Fruit fly (Drosophila melanogaster) whole organism, prepupa: ENCODE data around the gene MED14.
A peak's percentile ranks its signal among the peaks of the same experiment; 100 is the strongest.

Experiments
- Blimp-1 ChIP-seq: fragments of 200-800 bp; sonication (Bioruptor generic); optimal IDR thresholded peaks from 3 replicates; lab custom pipeline; 2017; ENCODE audit warnings: missing biosample characterization, missing genetic modification characterization, mild to moderate bottlenecking, moderate library complexity, missing genetic modification reagents
- CG10669 ChIP-seq: fragments of 200-800 bp; sonication (Bioruptor generic); optimal IDR thresholded peaks from 3 replicates; lab custom pipeline; 2018; ENCODE audit warnings: missing biosample characterization, mild to moderate bottlenecking, missing genetic modification characterization, moderate library complexity
- CG11762 ChIP-seq: fragments of 200-800 bp; sonication (Bioruptor generic); optimal IDR thresholded peaks from 3 replicates; lab custom pipeline; 2016; ENCODE audit warnings: missing biosample characterization, missing genetic modification characterization; ENCODE audit not compliant: insufficient read depth
- CG11902 ChIP-seq: fragments of 200-800 bp; sonication (Bioruptor generic); optimal IDR thresholded peaks from 3 replicates; lab custom pipeline; 2016; ENCODE audit warnings: missing biosample characterization, missing genetic modification characterization
- CG15336 ChIP-seq: fragments of 200-800 bp; sonication (Bioruptor generic); IDR thresholded peaks from 2 replicates; pipeline ENCODE4 v1.3.6; 2022; ENCODE audit warnings: missing biosample characterization, missing genetic modification characterization
- CG16779 ChIP-seq: fragments of 200-800 bp; sonication (Bioruptor generic); optimal IDR thresholded peaks from 3 replicates; lab custom pipeline; 2017; ENCODE audit warnings: missing biosample characterization, mild to moderate bottlenecking, missing genetic modification characterization
- CG3032 ChIP-seq: fragments of 200-800 bp; optimal IDR thresholded peaks from 2 replicates; lab custom pipeline; 2019; ENCODE audit warnings: missing biosample characterization, mild to moderate bottlenecking, missing genetic modification characterization, moderate library complexity
- CG31627 ChIP-seq: fragments of 200-800 bp; sonication (Bioruptor generic); optimal IDR thresholded peaks from 3 replicates; lab custom pipeline; 2016; ENCODE audit warnings: missing biosample characterization, missing genetic modification characterization
- CG32006 ChIP-seq: fragments of 200-800 bp; sonication (Bioruptor generic); optimal IDR thresholded peaks from 3 replicates; lab custom pipeline; 2017; ENCODE audit warnings: missing biosample characterization, mild to moderate bottlenecking, missing genetic modification characterization
- CG34406 ChIP-seq: fragments of 200-800 bp; sonication (Bioruptor generic); optimal IDR thresholded peaks from 3 replicates; lab custom pipeline; 2016; ENCODE audit warnings: missing biosample characterization, missing genetic modification characterization
- CG3919 ChIP-seq: fragments of 200-800 bp; sonication (Bioruptor generic); optimal IDR thresholded peaks from 3 replicates; lab custom pipeline; 2016; ENCODE audit warnings: missing biosample characterization, missing genetic modification characterization
- CG4318 ChIP-seq: fragments of 200-800 bp; sonication (Bioruptor generic); optimal IDR thresholded peaks from 3 replicates; lab custom pipeline; 2017; ENCODE audit warnings: missing biosample characterization, mild to moderate bottlenecking, missing genetic modification characterization
- CG6163 ChIP-seq: fragments of 200-800 bp; sonication (Bioruptor generic); IDR thresholded peaks from 3 replicates; pipeline ENCODE4 v1.3.6; 2022; ENCODE audit warnings: missing biosample characterization, missing genetic modification characterization
- CG6276 ChIP-seq: fragments of 200-800 bp; sonication (Bioruptor generic); optimal IDR thresholded peaks from 2 replicates; lab custom pipeline; 2017; ENCODE audit warnings: missing biosample characterization, mild to moderate bottlenecking, missing genetic modification characterization
- CG6792 ChIP-seq: fragments of 200-800 bp; sonication (Bioruptor generic); optimal IDR thresholded peaks from 3 replicates; lab custom pipeline; 2016; ENCODE audit warnings: missing biosample characterization, missing genetic modification characterization
- CG6808 ChIP-seq: fragments of 200-800 bp; sonication (Bioruptor generic); optimal IDR thresholded peaks from 3 replicates; lab custom pipeline; 2017; ENCODE audit warnings: missing biosample characterization, missing genetic modification characterization, mild to moderate bottlenecking, moderate library complexity, missing genetic modification reagents
- CG6854 ChIP-seq: fragments of 200-800 bp; sonication (Bioruptor generic); optimal IDR thresholded peaks from 2 replicates; lab custom pipeline; 2017; ENCODE audit warnings: missing biosample characterization, mild to moderate bottlenecking, missing genetic modification characterization
- CG7368 ChIP-seq: fragments of 200-800 bp; sonication (Bioruptor generic); optimal IDR thresholded peaks from 3 replicates; lab custom pipeline; 2016; ENCODE audit warnings: missing biosample characterization, missing genetic modification characterization
- CG8119 ChIP-seq: fragments of 200-800 bp; sonication (Bioruptor generic); IDR thresholded peaks from 3 replicates; pipeline ENCODE4 v1.3.6; 2022; ENCODE audit warnings: missing biosample characterization, missing genetic modification characterization
- CG8319 ChIP-seq: fragments of 200-800 bp; sonication (Bioruptor generic); optimal IDR thresholded peaks from 3 replicates; lab custom pipeline; 2016; ENCODE audit warnings: missing biosample characterization, missing genetic modification characterization
- CG8632 ChIP-seq: fragments of 200-800 bp; sonication (Bioruptor generic); optimal IDR thresholded peaks from 3 replicates; lab custom pipeline; 2016; ENCODE audit warnings: missing biosample characterization, missing genetic modification characterization
- CG9139 ChIP-seq: fragments of 200-800 bp; sonication (Bioruptor generic); optimal IDR thresholded peaks from 3 replicates; lab custom pipeline; 2017; ENCODE audit warnings: missing biosample characterization, mild to moderate bottlenecking, missing genetic modification characterization
- Eip78C ChIP-seq: fragments of 200-800 bp; sonication (Bioruptor generic); peaks from one replicate; lab custom pipeline; 2016; ENCODE audit warnings: missing biosample characterization, missing genetic modification characterization
- Eip93F ChIP-seq: fragments of 200-800 bp; sonication (Bioruptor generic); optimal IDR thresholded peaks from 2 replicates; lab custom pipeline; 2016; ENCODE audit warnings: missing biosample characterization, mild to moderate bottlenecking, missing genetic modification characterization
- Ets21C ChIP-seq: fragments of 200-800 bp; sonication (Bioruptor generic); optimal IDR thresholded peaks from 3 replicates; lab custom pipeline; 2016; ENCODE audit warnings: missing biosample characterization, missing genetic modification characterization
- Ets96B ChIP-seq: fragments of 200-800 bp; optimal IDR thresholded peaks from 2 replicates; lab custom pipeline; 2019; ENCODE audit warnings: missing biosample characterization, mild to moderate bottlenecking, missing genetic modification characterization, moderate library complexity
- Hr38 ChIP-seq: sonication (Bioruptor generic); optimal IDR thresholded peaks from 2 replicates; lab custom pipeline; 2016; ENCODE audit warnings: missing biosample characterization, missing genetic modification characterization
- Hr39 ChIP-seq: fragments of 200-800 bp; sonication (Bioruptor generic); optimal IDR thresholded peaks from 2 replicates; lab custom pipeline; 2016; ENCODE audit warnings: missing biosample characterization, missing genetic modification characterization
- Lpt ChIP-seq: fragments of 200-800 bp; sonication (Bioruptor generic); optimal IDR thresholded peaks from 3 replicates; lab custom pipeline; 2016; ENCODE audit warnings: missing biosample characterization, missing genetic modification characterization
- Met ChIP-seq: fragments of 200-800 bp; sonication (Bioruptor generic); optimal IDR thresholded peaks from 3 replicates; lab custom pipeline; 2016; ENCODE audit warnings: missing biosample characterization, missing genetic modification characterization
- OdsH ChIP-seq: fragments of 200-800 bp; sonication (Bioruptor generic); optimal IDR thresholded peaks from 3 replicates; lab custom pipeline; 2016; ENCODE audit warnings: missing biosample characterization, missing genetic modification characterization
- Sox102F ChIP-seq: fragments of 200-800 bp; sonication (Bioruptor generic); optimal IDR thresholded peaks from 2 replicates; lab custom pipeline; 2016; ENCODE audit warnings: missing biosample characterization, mild to moderate bottlenecking, missing genetic modification characterization
- Sox14 ChIP-seq: fragments of 200-800 bp; sonication (Bioruptor generic); optimal IDR thresholded peaks from 3 replicates; lab custom pipeline; 2016; ENCODE audit warnings: missing biosample characterization, missing genetic modification characterization
- cyc ChIP-seq: fragments of 200-800 bp; sonication (Bioruptor generic); optimal IDR thresholded peaks from 3 replicates; lab custom pipeline; 2016; ENCODE audit warnings: missing biosample characterization, missing genetic modification characterization
- dac ChIP-seq: fragments of 200-800 bp; sonication (Bioruptor generic); optimal IDR thresholded peaks from 2 replicates; lab custom pipeline; 2017; ENCODE audit warnings: missing biosample characterization, mild to moderate bottlenecking, missing genetic modification characterization
- dsx ChIP-seq: fragments of 200-800 bp; optimal IDR thresholded peaks from 3 replicates; lab custom pipeline; 2019; ENCODE audit warnings: missing biosample characterization, mild to moderate bottlenecking, missing genetic modification characterization, moderate library complexity; ENCODE audit not compliant: poor library complexity, severe bottlenecking
- eg ChIP-seq: fragments of 200-800 bp; sonication (Bioruptor generic); IDR thresholded peaks from 3 replicates; pipeline ENCODE4 v1.3.6; 2022; ENCODE audit warnings: missing biosample characterization, missing genetic modification characterization
- lz ChIP-seq: fragments of 200-800 bp; sonication (Bioruptor generic); optimal IDR thresholded peaks from 3 replicates; lab custom pipeline; 2016; ENCODE audit warnings: missing biosample characterization, missing genetic modification characterization
- pdm3 ChIP-seq: fragments of 200-800 bp; sonication (Bioruptor generic); optimal IDR thresholded peaks from 3 replicates; lab custom pipeline; 2016; ENCODE audit warnings: missing biosample characterization, missing genetic modification characterization
- ss ChIP-seq, 2 experiments: fragments of 200-800 bp; sonication (Bioruptor generic); optimal IDR thresholded peaks; 2 replicates in 1 of 2; 3 replicates in 1 of 2; lab custom pipeline; 2017 to 2018; ENCODE audit warnings: mild to moderate bottlenecking in 2 of 2, missing biosample characterization in 2 of 2, missing genetic modification characterization in 2 of 2, moderate library complexity in 1 of 2
- svp ChIP-seq: fragments of 200-800 bp; sonication (Bioruptor generic); peaks from one replicate; lab custom pipeline; 2016; ENCODE audit warnings: missing biosample characterization, missing genetic modification characterization
- topi ChIP-seq: fragments of 200-800 bp; sonication (Bioruptor generic); optimal IDR thresholded peaks from 3 replicates; lab custom pipeline; 2016; ENCODE audit warnings: missing biosample characterization, missing genetic modification characterization
- vri ChIP-seq: fragments of 200-800 bp; sonication (Bioruptor generic); optimal IDR thresholded peaks from 3 replicates; lab custom pipeline; 2016; ENCODE audit warnings: missing biosample characterization, mild to moderate bottlenecking, missing genetic modification characterization

Gene MED14

dm6 chr3L:638757-639353 is 45.8 kb downstream of the MED14 start (continued):
- TF ChIP-seq pdm3 (GFP tag; lab: Kevin White, UChicago), result no peak
- no peak for TF ChIP-seq CG16779 (tag; lab: Kevin White, UChicago)
- TF ChIP-seq svp, result peak; percentile 78
- no peak for TF ChIP-seq CG34406 (GFP tag; lab: Kevin White, UChicago)
- peak; percentile 22 for TF ChIP-seq CG32006 (GFP tag; lab: Kevin White, UChicago)
- no peak for TF ChIP-seq Lpt (GFP tag; lab: Kevin White, UChicago)
- TF ChIP-seq Eip78C (GFP tag; lab: Kevin White, UChicago), result peak; percentile 55
- peak; percentile 61; the same call in 1 of the 3 replicates for TF ChIP-seq eg (GFP tag; lab: Robert Waterston, UW)
- 0 out of 2 replicates have a peak, but pooled peaks have one; percentile 29 for TF ChIP-seq CG15336
- TF ChIP-seq CG6808 (GFP tag; lab: Kevin White, UChicago), result no peak
- TF ChIP-seq ss (GFP tag; optimal IDR thresholded peaks at IDR 0.05; lab: Kevin White, UChicago), result no peak
- TF ChIP-seq, all 60 proteins: peak for 13

DNA sequence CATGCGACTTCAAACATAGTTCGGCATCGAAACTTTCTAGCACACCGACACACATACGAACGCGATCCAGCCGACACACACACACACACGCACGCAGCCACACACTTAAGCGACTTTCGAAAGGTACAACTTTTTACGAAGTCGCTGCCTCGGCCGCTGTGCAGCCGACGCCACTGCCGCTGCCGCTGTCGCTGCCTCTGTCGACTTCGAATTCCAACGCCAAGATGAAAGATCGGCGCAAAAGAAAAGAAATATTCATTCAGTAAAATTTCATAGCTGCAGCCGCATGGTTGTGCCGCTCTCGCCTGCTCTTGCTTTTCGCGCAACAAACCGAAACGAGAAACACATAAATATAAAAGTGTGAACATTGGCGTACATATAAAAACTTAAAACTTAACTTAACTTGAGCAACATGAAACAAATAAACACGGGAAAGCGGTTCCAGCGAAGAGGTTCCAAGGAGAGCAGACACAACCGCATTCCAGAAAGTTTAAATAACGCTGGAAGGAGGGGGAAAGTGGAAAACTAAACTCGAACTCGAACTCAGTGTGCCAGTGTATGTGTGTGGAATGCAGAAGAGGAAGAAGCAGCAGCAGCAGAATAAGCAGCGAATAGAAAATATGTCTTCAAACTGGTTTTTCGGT is 46.5 kb downstream of the MED14 start:
- peak; percentile 41 for TF ChIP-seq Eip78C (GFP tag; lab: Kevin White, UChicago)
- TF ChIP-seq CG6276 (GFP tag; lab: Kevin White, UChicago), result peak; percentile 18
- TF ChIP-seq topi (GFP tag; lab: Kevin White, UChicago), result no peak
- TF ChIP-seq svp, result peak; percentile 39

DNA sequence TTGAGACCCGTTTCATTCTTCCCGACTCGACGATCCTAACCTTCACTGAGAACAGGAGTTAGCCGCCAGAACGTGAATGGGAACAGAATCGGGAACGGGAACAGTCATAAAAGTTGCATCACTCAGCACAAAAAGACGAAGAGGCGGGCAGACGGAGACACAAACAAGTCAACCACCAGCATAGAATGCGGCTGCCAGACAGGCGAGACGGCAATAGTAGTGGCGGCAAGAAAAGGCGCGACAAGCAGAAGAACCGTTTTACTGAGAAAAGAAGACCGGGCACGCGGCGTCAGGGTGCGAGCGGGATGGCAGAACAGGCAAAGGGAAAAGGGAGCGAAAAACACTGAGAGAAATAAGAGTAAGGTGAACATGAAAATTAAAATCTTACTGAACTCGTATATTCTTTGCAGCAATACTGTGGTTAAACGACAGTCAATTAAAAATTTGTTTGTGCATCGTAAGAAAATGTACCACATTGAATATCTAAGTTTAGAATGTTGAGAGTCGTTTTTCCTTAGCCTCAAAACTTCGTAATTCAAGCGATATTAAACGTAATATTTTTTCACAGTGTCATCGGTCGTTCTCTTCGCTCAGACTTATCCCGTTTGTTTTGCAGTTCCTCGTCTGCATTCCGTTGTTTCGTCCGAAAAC is 47.4 kb downstream of the MED14 start:
- peak; percentile 94 for TF ChIP-seq Sox102F (GFP tag; lab: Kevin White, UChicago)
- peak; percentile 90 for TF ChIP-seq CG9139 (GFP tag; lab: Kevin White, UChicago)
- TF ChIP-seq CG11762 (GFP tag; lab: Kevin White, UChicago), result peak; percentile 92
- peak; percentile 82 for TF ChIP-seq CG16779 (tag; lab: Kevin White, UChicago)
- peak; percentile 76 for TF ChIP-seq dac (GFP tag; lab: Kevin White, UChicago)
- TF ChIP-seq CG4318 (GFP tag; lab: Kevin White, UChicago), result peak; percentile 75
- TF ChIP-seq ss (GFP tag; optimal IDR thresholded peaks at IDR 0.05; lab: Kevin White, UChicago), result peak; percentile 89 to 91
- TF ChIP-seq CG7368 (GFP tag; lab: Kevin White, UChicago), result peak; percentile 91
- peak; percentile 82 for TF ChIP-seq CG6276 (GFP tag; lab: Kevin White, UChicago)
- TF ChIP-seq Ets21C, result peak; percentile 93
- TF ChIP-seq lz (GFP tag; lab: Kevin White, UChicago), result peak; percentile 95
- TF ChIP-seq Hr38 (GFP tag; lab: Kevin White, UChicago), result no peak
- peak; percentile 92 for TF ChIP-seq CG6163 (GFP tag; lab: Robert Waterston, UW)
- peak; percentile 90 for TF ChIP-seq CG32006 (GFP tag; lab: Kevin White, UChicago)
- peak; percentile 90 for TF ChIP-seq CG8632 (GFP tag; lab: Kevin White, UChicago)
- TF ChIP-seq Eip93F (GFP tag; lab: Kevin White, UChicago), result peak; percentile 80
- peak; percentile 95 for TF ChIP-seq cyc (GFP tag; lab: Kevin White, UChicago)
- peak; percentile 95 for TF ChIP-seq Met (GFP tag; lab: Kevin White, UChicago)
- peak; percentile 94 for TF ChIP-seq CG6792 (GFP tag; lab: Kevin White, UChicago)
- peak; percentile 91 for TF ChIP-seq Ets96B (tag; lab: Kevin White, UChicago)
- TF ChIP-seq CG8119 (GFP tag; lab: Robert Waterston, UW), result peak; percentile 86
- TF ChIP-seq CG6808 (GFP tag; lab: Kevin White, UChicago), result peak; percentile 92
- TF ChIP-seq CG31627, result peak; percentile 95
- TF ChIP-seq CG6854 (GFP tag; lab: Kevin White, UChicago), result peak; percentile 87
- TF ChIP-seq Eip78C (GFP tag; lab: Kevin White, UChicago), result peak; percentile 98
- peak; percentile 95 for TF ChIP-seq OdsH (GFP tag; lab: Kevin White, UChicago)
- TF ChIP-seq CG3032 (tag; lab: Kevin White, UChicago), result peak; percentile 92
- peak; percentile 95 for TF ChIP-seq Sox14 (GFP tag; lab: Kevin White, UChicago)
- peak; percentile 91 for TF ChIP-seq CG10669 (GFP tag; lab: Kevin White, UChicago)
- peak; percentile 87 for TF ChIP-seq CG11902 (GFP tag; lab: Kevin White, UChicago)
- TF ChIP-seq dsx, result peak; percentile 88
- peak; percentile 87 for TF ChIP-seq CG8319 (GFP tag; lab: Kevin White, UChicago)
- TF ChIP-seq Hr39 (GFP tag; lab: Kevin White, UChicago), result peak; percentile 95
- peak; percentile 80 for TF ChIP-seq Blimp-1
- peak; percentile 95 for TF ChIP-seq CG3919 (GFP tag; lab: Kevin White, UChicago)
- peak; percentile 90 for TF ChIP-seq CG34406 (GFP tag; lab: Kevin White, UChicago)
- TF ChIP-seq vri (GFP tag; lab: Kevin White, UChicago), result peak; percentile 94
